Fruit fly (Drosophila melanogaster) whole organism, adult: ENCODE measurements around the gene CheB38a.
A peak's percentile ranks its signal among the peaks of the same experiment; 100 is the strongest.

Experiments
- CG11617 ChIP-seq: fragments of 200-800 bp; sonication (Bioruptor generic); optimal IDR thresholded peaks from 2 replicates; lab custom pipeline; 2017; ENCODE audit warnings: mild to moderate bottlenecking, missing biosample characterization, missing genetic modification reagents, missing genetic modification characterization
- CG12768 ChIP-seq: fragments of 200-800 bp; sonication (Bioruptor generic); optimal IDR thresholded peaks from 2 replicates; lab custom pipeline; 2017; ENCODE audit warnings: missing biosample characterization, missing genetic modification characterization, mild to moderate bottlenecking, moderate library complexity, missing genetic modification reagents
- CG14711 ChIP-seq: fragments of 200-800 bp; sonication (Bioruptor generic); optimal IDR thresholded peaks from 2 replicates; lab custom pipeline; 2018; ENCODE audit warnings: missing biosample characterization, mild to moderate bottlenecking, missing genetic modification characterization, moderate library complexity
- CG1620 ChIP-seq: fragments of 200-800 bp; sonication (Bioruptor generic); optimal IDR thresholded peaks from 2 replicates; lab custom pipeline; 2016; ENCODE audit warnings: missing biosample characterization, missing genetic modification characterization
- CG33017 ChIP-seq: fragments of 200-800 bp; sonication (Bioruptor generic); optimal IDR thresholded peaks from 2 replicates; lab custom pipeline; 2018; ENCODE audit warnings: missing biosample characterization, mild to moderate bottlenecking, missing genetic modification characterization, moderate library complexity
- CG5204 ChIP-seq: fragments of 200-800 bp; sonication (Bioruptor generic); optimal IDR thresholded peaks from 2 replicates; lab custom pipeline; 2016; ENCODE audit warnings: missing biosample characterization, missing genetic modification characterization
- CG7045 ChIP-seq: fragments of 200-800 bp; sonication (Bioruptor generic); optimal IDR thresholded peaks from 2 replicates; lab custom pipeline; 2017; ENCODE audit warnings: missing biosample characterization, mild to moderate bottlenecking, missing genetic modification characterization
- CG7101 ChIP-seq: fragments of 200-800 bp; sonication (Bioruptor generic); optimal IDR thresholded peaks from 2 replicates; lab custom pipeline; 2018; ENCODE audit warnings: missing biosample characterization, mild to moderate bottlenecking, missing genetic modification characterization, moderate library complexity
- Clk ChIP-seq: fragments of 200-800 bp; sonication (Bioruptor generic); optimal IDR thresholded peaks from 2 replicates; lab custom pipeline; 2017; ENCODE audit warnings: missing biosample characterization, missing genetic modification characterization
- Crg-1 ChIP-seq: fragments of 200-800 bp; sonication (Bioruptor generic); optimal IDR thresholded peaks from 2 replicates; lab custom pipeline; 2016; ENCODE audit warnings: missing biosample characterization, missing genetic modification characterization
- Hr96 ChIP-seq: fragments of 200-800 bp; sonication (Bioruptor generic); optimal IDR thresholded peaks from 2 replicates; lab custom pipeline; 2016; ENCODE audit warnings: missing biosample characterization, missing genetic modification characterization
- Mnt ChIP-seq: fragments of 200-800 bp; sonication (Bioruptor generic); optimal IDR thresholded peaks from 2 replicates; lab custom pipeline; 2016; ENCODE audit warnings: missing biosample characterization, mild to moderate bottlenecking, missing genetic modification characterization
- bab1 ChIP-seq: fragments of 200-800 bp; sonication (Bioruptor generic); optimal IDR thresholded peaks from 3 replicates; lab custom pipeline; 2019; ENCODE audit warnings: missing biosample characterization, mild to moderate bottlenecking, missing genetic modification characterization, moderate library complexity
- cic ChIP-seq: fragments of 200-800 bp; sonication (Bioruptor generic); optimal IDR thresholded peaks from 2 replicates; lab custom pipeline; 2017; ENCODE audit warnings: missing biosample characterization, mild to moderate bottlenecking, missing genetic modification characterization, moderate library complexity
- cnc ChIP-seq, 2 experiments: fragments of >200 bp; optimal IDR thresholded peaks; 2 replicates each; lab custom pipeline; 2017
- kay ChIP-seq: fragments of 200-800 bp; sonication (Bioruptor generic); peaks from one replicate; lab custom pipeline; 2016; ENCODE audit warnings: missing biosample characterization, missing genetic modification characterization, borderline replicate concordance
- ovo ChIP-seq: fragments of 200-800 bp; sonication (Bioruptor generic); optimal IDR thresholded peaks from 2 replicates; lab custom pipeline; 2016; ENCODE audit warnings: missing biosample characterization, missing genetic modification characterization
- pad ChIP-seq: fragments of 200-800 bp; sonication (Bioruptor generic); optimal IDR thresholded peaks from 3 replicates; lab custom pipeline; 2017; ENCODE audit warnings: missing biosample characterization, missing genetic modification characterization, mild to moderate bottlenecking, moderate library complexity, missing genetic modification reagents
- tj ChIP-seq: fragments of 200-800 bp; sonication (Bioruptor generic); optimal IDR thresholded peaks from 3 replicates; lab custom pipeline; 2017; ENCODE audit warnings: missing biosample characterization, mild to moderate bottlenecking, missing genetic modification characterization, moderate library complexity
- toe ChIP-seq: fragments of 200-800 bp; sonication (Bioruptor generic); optimal IDR thresholded peaks from 2 replicates; lab custom pipeline; 2016; ENCODE audit warnings: missing biosample characterization, missing genetic modification characterization

The CheB38a gene

dm6 chr2L:20820767-20821166 lies 2.4 kb upstream of the CheB38a start, which contains the start of gene CheB38c:
TSS of gene CheB38c (minus strand) at chr2L:20820867.
- TF ChIP-seq toe (no peak), CG33017 (tag; lab: Kevin White, UChicago) (no peak), kay (no peak), CG5204 (no peak), CG7101 (tag; lab: Kevin White, UChicago) (no peak), bab1 (no peak), CG12768 (GFP tag; lab: Kevin White, UChicago) (no peak), CG1620 (no peak), cic (GFP tag; lab: Kevin White, UChicago) (no peak), tj (GFP tag; lab: Kevin White, UChicago) (no peak), Hr96 (no peak), CG14711 (tag; lab: Kevin White, UChicago) (no peak), Mnt (GFP tag; lab: Kevin White, UChicago) (no peak), CG7045 (GFP tag; lab: Kevin White, UChicago) (no peak), Clk (GFP tag; lab: Kevin White, UChicago) (no peak), cnc (optimal IDR thresholded peaks at IDR 0.05; lab: Kevin White, UChicago) (no peak), Crg-1 (GFP tag; lab: Kevin White, UChicago) (no peak), pad (no peak), ovo (GFP tag; lab: Kevin White, UChicago) (no peak)

DNA sequence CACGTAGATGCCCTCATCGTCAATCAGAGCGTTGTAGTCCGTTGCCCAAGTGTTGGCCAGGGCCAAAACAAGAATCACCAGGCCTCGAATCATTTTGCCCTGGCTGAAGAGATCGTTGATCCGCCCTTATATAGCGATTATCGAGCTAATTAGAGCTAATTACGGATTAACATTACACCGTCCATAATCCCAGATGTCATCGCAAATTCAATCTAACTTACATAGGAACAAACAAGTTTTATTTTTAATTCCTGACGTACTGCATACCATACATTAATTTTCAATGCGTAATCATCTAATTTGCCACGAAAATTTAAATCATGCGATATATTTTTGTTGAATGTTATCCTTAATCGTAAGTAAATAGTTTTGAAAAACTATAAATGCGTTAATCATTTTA lies 1.2 kb downstream of the CheB38a start, which contains the start of gene CheB38b:
Gene CheB38b, minus strand, starts transcription at position 101 of the 400 bp plus-strand sequence.
- TF ChIP-seq tj (GFP tag; lab: Kevin White, UChicago) (no peak), CG7045 (GFP tag; lab: Kevin White, UChicago) (no peak), Clk (GFP tag; lab: Kevin White, UChicago) (no peak), CG11617 (no peak), kay (no peak), CG7101 (tag; lab: Kevin White, UChicago) (no peak), Hr96 (no peak), CG14711 (tag; lab: Kevin White, UChicago) (no peak), cnc (optimal IDR thresholded peaks at IDR 0.05; lab: Kevin White, UChicago) (no peak), pad (no peak), cic (GFP tag; lab: Kevin White, UChicago) (no peak)

- no peak for TF ChIP-seq toe
- no peak for TF ChIP-seq cic (GFP tag; lab: Kevin White, UChicago)
- no peak for TF ChIP-seq CG12768 (GFP tag; lab: Kevin White, UChicago)
- no peak for TF ChIP-seq pad
- no peak for TF ChIP-seq CG7045 (GFP tag; lab: Kevin White, UChicago)
- TF ChIP-seq Crg-1 (GFP tag; lab: Kevin White, UChicago), result no peak
- TF ChIP-seq cnc (optimal IDR thresholded peaks at IDR 0.05; lab: Kevin White, UChicago), result no peak
- TF ChIP-seq CG33017 (tag; lab: Kevin White, UChicago), result no peak
Observed at dm6 chr2L:20816140-20816539, 2.2 kb downstream of the CheB38a start, which contains the start of gene CG33322. TSS of gene CG33322 (minus strand) at chr2L:20816240.

DNA sequence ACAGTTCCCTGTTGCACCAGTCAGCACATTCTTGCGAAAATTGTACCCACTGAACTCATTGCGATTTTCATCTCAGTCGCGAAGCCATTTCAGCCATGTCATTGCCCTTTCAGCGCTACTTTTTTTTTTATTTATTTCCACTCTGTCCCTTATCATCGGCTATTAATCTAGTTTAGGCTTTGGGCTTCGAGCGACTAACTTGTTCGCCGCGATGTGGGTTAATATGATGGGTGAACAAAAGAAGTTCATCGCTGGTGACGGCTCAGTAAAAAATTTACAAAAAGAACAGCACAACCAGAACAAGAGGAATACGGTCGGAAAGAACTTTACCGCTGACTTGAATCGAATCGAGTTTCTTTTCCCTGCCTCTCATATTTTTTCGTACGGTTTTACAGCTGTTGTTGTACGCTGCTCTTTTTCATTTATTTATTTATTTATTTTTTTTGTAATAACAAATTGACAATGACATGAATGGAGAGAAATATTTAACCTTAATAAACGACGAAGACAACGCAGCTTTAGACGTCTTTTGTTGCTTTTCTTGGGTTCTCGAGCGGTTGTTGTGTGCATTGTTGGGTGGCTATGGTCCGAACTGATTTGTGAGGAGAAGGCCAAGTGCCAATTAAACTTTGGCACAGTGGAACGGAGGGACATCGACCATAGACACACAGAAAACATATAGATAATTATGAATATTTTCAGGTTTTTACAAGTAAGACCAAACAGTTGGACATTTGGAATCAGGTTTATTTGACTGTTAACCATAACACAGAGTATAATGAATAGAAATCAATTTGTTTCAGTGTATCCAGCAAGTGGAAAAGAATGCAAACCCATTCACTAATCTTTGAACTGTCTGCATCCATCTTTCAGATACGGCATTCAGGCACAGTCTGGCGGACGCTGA lies 5.8 kb downstream of the CheB38a start:
- TF ChIP-seq kay (peak; percentile 27), tj (GFP tag; lab: Kevin White, UChicago) (peak; percentile 37), CG14711 (tag; lab: Kevin White, UChicago) (no peak)

DNA sequence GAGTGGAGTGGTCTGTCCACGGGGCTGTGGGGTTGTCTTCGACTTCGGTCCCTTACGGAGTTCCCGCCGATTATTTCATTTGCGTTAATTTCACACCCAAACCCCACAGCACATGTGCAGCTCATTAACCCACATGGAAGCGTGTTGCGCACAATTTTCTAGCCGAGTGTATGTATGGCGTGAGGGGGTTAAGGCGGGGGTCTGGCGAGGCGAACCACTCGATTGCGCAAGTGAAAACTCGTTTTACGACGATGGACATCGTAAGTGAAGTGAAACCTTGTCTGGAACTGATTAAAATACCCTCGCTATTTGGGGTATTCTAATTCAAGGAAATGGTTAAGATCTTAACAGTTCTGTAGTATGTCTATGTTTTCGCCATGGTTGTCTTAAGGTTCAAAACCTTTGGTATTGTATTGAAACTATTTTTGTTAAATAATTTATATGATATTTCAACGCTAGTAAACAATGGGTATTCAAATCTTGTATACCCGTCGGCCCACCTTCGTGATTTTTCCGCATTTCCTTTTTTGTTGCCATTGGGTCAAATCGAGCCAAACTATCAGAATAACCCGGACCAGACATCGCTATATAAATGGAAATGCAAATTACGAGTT lies 7.2 kb downstream of the CheB38a start:
- TF ChIP-seq CG33017 (tag; lab: Kevin White, UChicago), result peak; percentile 6
- no peak for TF ChIP-seq CG5204
- TF ChIP-seq Mnt (GFP tag; lab: Kevin White, UChicago), result peak; percentile 13
- no peak for TF ChIP-seq cnc (optimal IDR thresholded peaks at IDR 0.05; lab: Kevin White, UChicago)
- TF ChIP-seq kay, result no peak
- no peak for TF ChIP-seq Crg-1 (GFP tag; lab: Kevin White, UChicago)
- no peak for TF ChIP-seq Clk (GFP tag; lab: Kevin White, UChicago)
- no peak for TF ChIP-seq CG12768 (GFP tag; lab: Kevin White, UChicago)

DNA sequence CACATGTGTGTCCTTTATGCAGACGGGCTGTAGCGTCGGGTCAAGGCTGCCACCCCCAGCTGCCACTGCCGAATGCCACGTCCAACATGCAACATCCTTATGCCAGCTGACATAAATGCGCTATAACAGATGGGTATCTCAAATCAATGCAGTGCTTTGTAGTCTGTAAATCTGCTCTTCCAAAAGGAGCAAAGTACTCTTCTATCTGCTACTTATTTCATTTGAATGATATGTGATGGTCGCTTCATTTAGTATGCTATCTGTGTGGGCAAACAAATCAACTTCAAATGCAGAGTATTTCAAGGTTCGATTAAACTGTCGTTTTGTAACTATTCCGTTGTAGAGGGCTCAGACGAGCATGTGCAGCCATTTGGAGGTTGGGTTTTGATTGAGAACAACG lies 9.1 kb downstream of the CheB38a start:
- peak; percentile 22 for TF ChIP-seq CG7101 (tag; lab: Kevin White, UChicago)
- peak; percentile 33 for TF ChIP-seq CG33017 (tag; lab: Kevin White, UChicago)
- TF ChIP-seq CG11617, result no peak
- peak; percentile 80 for TF ChIP-seq CG12768 (GFP tag; lab: Kevin White, UChicago)
- no peak for TF ChIP-seq pad
- peak; percentile 55 for TF ChIP-seq CG14711 (tag; lab: Kevin White, UChicago)
